Worm (Caenorhabditis elegans): ENCODE measurements around the gene cox-5A.

ce11 chrIII:12919882-12920281, 14.6 kb downstream of the cox-5A start:
- TF ChIP-seq ama-1 (optimal IDR thresholded peaks at IDR 0.05) (no peak), elt-3 (tag; optimal IDR thresholded peaks at IDR 0.05) (no peak), R02D3.7 (tag; optimal IDR thresholded peaks at IDR 0.05) (no peak), nhr-28 (tag; optimal IDR thresholded peaks at IDR 0.05) (no peak), snpc-4 (tag; optimal IDR thresholded peaks at IDR 0.05) (no peak), fkh-10 (GFP tag; optimal IDR thresholded peaks at IDR 0.05) (no peak)

Data from whole organism, L3 larva.